Fruit fly (Drosophila melanogaster): ENCODE data around the gene Cat.

- TF ChIP-seq CG8159 (tag; optimal IDR thresholded peaks at IDR 0.05), result no peak
- TF ChIP-seq CG10348 (GFP tag; IDR thresholded peaks at IDR 0.05), result no peak
- TF ChIP-seq Ets98B (GFP tag; IDR thresholded peaks at IDR 0.05), result no peak
- no peak for TF ChIP-seq EcR (GFP tag; optimal IDR thresholded peaks at IDR 0.05)
- no peak for TF ChIP-seq CG17806 (tag; optimal IDR thresholded peaks at IDR 0.05)
- TF ChIP-seq CG13204 (GFP tag; optimal IDR thresholded peaks at IDR 0.05), result no peak
- TF ChIP-seq CG14655 (GFP tag; optimal IDR thresholded peaks at IDR 0.05), result no peak
- TF ChIP-seq Pif1B (GFP tag; optimal IDR thresholded peaks at IDR 0.05), result no peak
- TF ChIP-seq CG8301 (tag; optimal IDR thresholded peaks at IDR 0.05), result no peak
- TF ChIP-seq CG32121 (GFP tag; IDR thresholded peaks at IDR 0.05), result no peak
- no peak for TF ChIP-seq CG9948 (tag; optimal IDR thresholded peaks at IDR 0.05)
- TF ChIP-seq CG12605 (GFP tag; IDR thresholded peaks at IDR 0.05), result no peak
- no peak for TF ChIP-seq gl (tag; optimal IDR thresholded peaks at IDR 0.05)
- no peak for TF ChIP-seq Pif1A (GFP tag; optimal IDR thresholded peaks at IDR 0.05)
Observed at dm6 chr3L:18853439-18853838, 31.0 kb downstream of the Cat start.
